Fruit fly (Drosophila melanogaster) whole organism, embryonic: ENCODE data around the gene CG33120.

Experiments used
- CG10267 ChIP-seq: fragments of 200-800 bp; sonication (Bioruptor generic); optimal IDR thresholded peaks from 2 replicates; lab custom pipeline; 2018; ENCODE audit warnings: missing biosample characterization, mild to moderate bottlenecking, missing genetic modification characterization, moderate library complexity
- CG11247 ChIP-seq: fragments of 200-800 bp; sonication (Bioruptor generic); IDR thresholded peaks from 2 replicates; pipeline ENCODE4 v1.3.6; 2022; ENCODE audit warnings: missing biosample characterization, missing genetic modification characterization
- CG11398 ChIP-seq: fragments of 200-800 bp; sonication (Bioruptor generic); optimal IDR thresholded peaks from 2 replicates; lab custom pipeline; 2016; ENCODE audit warnings: missing biosample characterization, missing genetic modification characterization
- CG11560 ChIP-seq: fragments of 200-800 bp; sonication (Bioruptor generic); IDR thresholded peaks from 3 replicates; pipeline ENCODE4 v1.3.6; 2022; ENCODE audit warnings: missing biosample characterization, missing genetic modification characterization
- CG11695 ChIP-seq: fragments of 200-800 bp; sonication (Bioruptor generic); IDR thresholded peaks from 3 replicates; pipeline ENCODE4 v1.3.6; 2022; ENCODE audit warnings: missing biosample characterization, missing genetic modification characterization
- CG13287 ChIP-seq: fragments of 200-800 bp; sonication (Bioruptor generic); IDR thresholded peaks from 2 replicates; pipeline ENCODE4 v1.3.6; 2022; ENCODE audit warnings: missing biosample characterization, missing genetic modification characterization; ENCODE audit not compliant: partially characterized antibody
- CG14014 ChIP-seq: fragments of 200-800 bp; sonication (Bioruptor generic); IDR thresholded peaks from 2 replicates; pipeline ENCODE4 v1.3.6; 2022; ENCODE audit warnings: missing biosample characterization, missing genetic modification characterization
- CG1529 ChIP-seq: fragments of 200-800 bp; sonication (Bioruptor generic); optimal IDR thresholded peaks from 3 replicates; lab custom pipeline; 2018; ENCODE audit warnings: missing biosample characterization, missing genetic modification characterization
- CG1602 ChIP-seq: fragments of 200-800 bp; sonication (Bioruptor generic); optimal IDR thresholded peaks from 3 replicates; lab custom pipeline; 2016; ENCODE audit warnings: missing biosample characterization, missing genetic modification characterization
- CG16779 ChIP-seq: fragments of 200-800 bp; sonication (Bioruptor generic); IDR thresholded peaks from 2 replicates; pipeline ENCODE4 v1.3.6; 2022; ENCODE audit warnings: missing biosample characterization, missing genetic modification characterization
- CG17829 ChIP-seq: fragments of 200-800 bp; optimal IDR thresholded peaks from 2 replicates; lab custom pipeline; 2019; ENCODE audit warnings: missing biosample characterization, mild to moderate bottlenecking, missing genetic modification characterization, moderate library complexity
- CG2116 ChIP-seq: fragments of 200-800 bp; sonication (Bioruptor generic); optimal IDR thresholded peaks from 3 replicates; lab custom pipeline; 2018; ENCODE audit warnings: missing biosample characterization, mild to moderate bottlenecking, missing genetic modification characterization
- CG31365 ChIP-seq: fragments of 200-800 bp; sonication (Bioruptor generic); optimal IDR thresholded peaks from 2 replicates; lab custom pipeline; 2018; ENCODE audit warnings: missing biosample characterization, mild to moderate bottlenecking, missing genetic modification characterization
- CG3726 ChIP-seq: fragments of 200-800 bp; sonication (Bioruptor generic); IDR thresholded peaks from 3 replicates; pipeline ENCODE4, ENCODE4 v1.3.6; 2022; ENCODE audit warnings: missing biosample characterization, missing genetic modification characterization
- CG3847 ChIP-seq: fragments of 200-800 bp; sonication (Bioruptor generic); IDR thresholded peaks from 2 replicates; pipeline ENCODE4 v1.3.6; 2022; ENCODE audit warnings: missing biosample characterization, missing genetic modification characterization
- CG4730 ChIP-seq: fragments of 200-800 bp; sonication (Bioruptor generic); IDR thresholded peaks from 2 replicates; pipeline ENCODE4 v1.3.6; 2022; ENCODE audit warnings: missing biosample characterization, missing genetic modification characterization
- CG5180 ChIP-seq: fragments of 200-800 bp; sonication (Bioruptor generic); optimal IDR thresholded peaks from 3 replicates; lab custom pipeline; 2017; ENCODE audit warnings: missing biosample characterization, missing genetic modification characterization, mild to moderate bottlenecking, moderate library complexity, missing genetic modification reagents
- CG9932 ChIP-seq: fragments of 200-800 bp; sonication (Bioruptor generic); IDR thresholded peaks from 2 replicates; pipeline ENCODE4 v1.3.6; 2022; ENCODE audit warnings: missing biosample characterization, missing genetic modification characterization
- E2f1 ChIP-seq: fragments of 200-800 bp; sonication (Bioruptor generic); IDR thresholded peaks from 2 replicates; pipeline ENCODE4 v1.3.6; 2022; ENCODE audit warnings: missing biosample characterization, missing genetic modification characterization
- H2.0 ChIP-seq: fragments of 200-800 bp; sonication (Bioruptor generic); IDR thresholded peaks from 2 replicates; pipeline ENCODE4 v1.3.6; 2022; ENCODE audit warnings: missing biosample characterization, missing genetic modification characterization
- Mrtf ChIP-seq: fragments of 200-800 bp; sonication (Bioruptor generic); IDR thresholded peaks from 3 replicates; pipeline ENCODE4 v1.3.6; 2022; ENCODE audit warnings: missing biosample characterization, missing genetic modification characterization
- Scr ChIP-seq: fragments of 200-800 bp; sonication (Bioruptor generic); IDR thresholded peaks from 2 replicates; pipeline ENCODE4 v1.3.6; 2022; ENCODE audit warnings: missing biosample characterization, missing genetic modification characterization; ENCODE audit not compliant: partially characterized antibody
- Sry-β ChIP-seq: fragments of 200-800 bp; sonication (Bioruptor generic); optimal IDR thresholded peaks from 2 replicates; lab custom pipeline; 2018; ENCODE audit warnings: missing biosample characterization, mild to moderate bottlenecking, missing genetic modification characterization, moderate library complexity
- Stat92E ChIP-seq, 3 experiments: fragments of >200 bp in 2 of 3; fragments of 200-800 bp in 1 of 3; sonication (Bioruptor generic) in 1 of 3; optimal IDR thresholded peaks; 2 replicates each; lab custom pipeline; 2017 to 2019; ENCODE audit warnings: missing biosample characterization in 3 of 3, missing genetic modification characterization in 3 of 3, mild to moderate bottlenecking in 1 of 3, moderate library complexity in 1 of 3
- Taf1 ChIP-seq: fragments of 200-800 bp; sonication (Bioruptor generic); IDR thresholded peaks from 2 replicates; pipeline ENCODE4 v1.3.6; 2022; ENCODE audit warnings: missing biosample characterization, missing genetic modification characterization
- Usf ChIP-seq: fragments of 200-800 bp; sonication (Bioruptor generic); optimal IDR thresholded peaks from 2 replicates; lab custom pipeline; 2017; ENCODE audit warnings: missing genotype, missing biosample characterization, missing genetic modification characterization
- Vsx1 ChIP-seq: fragments of 200-800 bp; sonication (Bioruptor generic); optimal IDR thresholded peaks from 2 replicates; lab custom pipeline; 2017; ENCODE audit warnings: missing biosample characterization, mild to moderate bottlenecking, missing genetic modification characterization, missing genetic modification reagents
- Xrp1 ChIP-seq: fragments of 200-800 bp; sonication (Bioruptor generic); IDR thresholded peaks from 2 replicates; pipeline ENCODE4 v1.3.6; 2022; ENCODE audit warnings: missing biosample characterization, missing genetic modification characterization
- amos ChIP-seq: fragments of 200-800 bp; sonication (Bioruptor generic); IDR thresholded peaks from 2 replicates; pipeline ENCODE4 v1.3.6; 2022; ENCODE audit warnings: missing biosample characterization, missing genetic modification characterization; ENCODE audit not compliant: partially characterized antibody
- btn ChIP-seq: fragments of 200-800 bp; sonication (Bioruptor generic); optimal IDR thresholded peaks from 2 replicates; lab custom pipeline; 2016; ENCODE audit warnings: missing biosample characterization, missing genetic modification characterization
- chif ChIP-seq, 2 experiments: fragments of 200-800 bp; sonication (Bioruptor generic); optimal IDR thresholded peaks; 3 replicates each; lab custom pipeline; 2016; ENCODE audit warnings: missing biosample characterization in 2 of 2, missing genetic modification characterization in 2 of 2
- croc ChIP-seq: fragments of 200-800 bp; sonication (Bioruptor generic); conservative IDR thresholded peaks from 3 replicates; pipeline ENCODE4 v1.3.6; 2022; ENCODE audit warnings: missing biosample characterization, missing genetic modification characterization
- crol ChIP-seq: fragments of 200-800 bp; sonication (Bioruptor generic); IDR thresholded peaks from 2 replicates; pipeline ENCODE4 v1.3.6; 2022; ENCODE audit warnings: missing biosample characterization, missing genetic modification characterization
- cwo ChIP-seq: fragments of 200-800 bp; sonication (Bioruptor generic); optimal IDR thresholded peaks from 3 replicates; lab custom pipeline; 2017; ENCODE audit warnings: missing biosample characterization, missing genetic modification characterization, mild to moderate bottlenecking, moderate library complexity, missing genetic modification reagents
- da ChIP-seq: fragments of 200-800 bp; sonication (Bioruptor generic); optimal IDR thresholded peaks from 2 replicates; lab custom pipeline; 2016; ENCODE audit warnings: missing biosample characterization, missing genetic modification characterization
- dmrt99B ChIP-seq: fragments of 200-800 bp; sonication (Bioruptor generic); optimal IDR thresholded peaks from 2 replicates; lab custom pipeline; 2018; ENCODE audit warnings: missing biosample characterization, mild to moderate bottlenecking, missing genetic modification characterization, moderate library complexity
- gce ChIP-seq: fragments of 200-800 bp; sonication (Bioruptor generic); IDR thresholded peaks from 3 replicates; pipeline ENCODE4 v1.3.6; 2022; ENCODE audit warnings: missing biosample characterization, missing genetic modification characterization
- gcm ChIP-seq: fragments of 200-800 bp; sonication (Bioruptor generic); optimal IDR thresholded peaks from 2 replicates; lab custom pipeline; 2019; ENCODE audit warnings: missing biosample characterization, mild to moderate bottlenecking, missing genetic modification characterization, moderate library complexity
- gt ChIP-seq: fragments of 200-800 bp; sonication (Bioruptor generic); IDR thresholded peaks from 2 replicates; pipeline ENCODE4 v1.3.6; 2022; ENCODE audit warnings: missing biosample characterization, missing genetic modification characterization
- kah ChIP-seq: fragments of 200-800 bp; sonication (Bioruptor generic); optimal IDR thresholded peaks from 2 replicates; lab custom pipeline; 2018; ENCODE audit warnings: missing biosample characterization, mild to moderate bottlenecking, missing genetic modification characterization
- mirr ChIP-seq: fragments of 200-800 bp; sonication (Bioruptor generic); optimal IDR thresholded peaks from 3 replicates; lab custom pipeline; 2018; ENCODE audit warnings: missing biosample characterization, mild to moderate bottlenecking, missing genetic modification characterization
- nerfin-2 ChIP-seq: fragments of 200-800 bp; sonication (Bioruptor generic); IDR thresholded peaks from 2 replicates; pipeline ENCODE4 v1.3.6; 2022; ENCODE audit warnings: missing biosample characterization, missing genetic modification characterization; ENCODE audit not compliant: partially characterized antibody
- pfk ChIP-seq: fragments of 200-800 bp; sonication (Bioruptor generic); optimal IDR thresholded peaks from 2 replicates; lab custom pipeline; 2018; ENCODE audit warnings: missing biosample characterization, mild to moderate bottlenecking, missing genetic modification characterization, moderate library complexity
- pnt ChIP-seq: fragments of 200-800 bp; sonication (Bioruptor generic); optimal IDR thresholded peaks from 3 replicates; lab custom pipeline; 2016; ENCODE audit warnings: missing biosample characterization, missing genetic modification characterization
- repo ChIP-seq: fragments of 200-800 bp; sonication (Bioruptor generic); optimal IDR thresholded peaks from 2 replicates; lab custom pipeline; 2016; ENCODE audit warnings: missing biosample characterization, missing genetic modification characterization
- sna ChIP-seq: fragments of 200-800 bp; sonication (Bioruptor generic); IDR thresholded peaks from 2 replicates; pipeline ENCODE4 v1.3.6; 2022; ENCODE audit warnings: missing biosample characterization, missing genetic modification characterization; ENCODE audit not compliant: partially characterized antibody
- so ChIP-seq: fragments of 200-800 bp; sonication (Bioruptor generic); IDR thresholded peaks from 3 replicates; pipeline ENCODE4 v1.3.6; 2022; ENCODE audit warnings: missing biosample characterization, missing genetic modification characterization
- tll ChIP-seq, 2 experiments: fragments of 200-800 bp in 1 of 2; fragments of >200 bp in 1 of 2; sonication (Bioruptor generic) in 1 of 2; optimal IDR thresholded peaks; 2 replicates each; lab custom pipeline; 2017 to 2019; ENCODE audit warnings: missing biosample characterization in 2 of 2, missing genetic modification characterization in 2 of 2, mild to moderate bottlenecking in 1 of 2, moderate library complexity in 1 of 2
- wek ChIP-seq: fragments of 200-800 bp; sonication (Bioruptor generic); optimal IDR thresholded peaks from 3 replicates; lab custom pipeline; 2018; ENCODE audit warnings: missing biosample characterization, mild to moderate bottlenecking, missing genetic modification characterization, moderate library complexity

CG33120 gene

DNA sequence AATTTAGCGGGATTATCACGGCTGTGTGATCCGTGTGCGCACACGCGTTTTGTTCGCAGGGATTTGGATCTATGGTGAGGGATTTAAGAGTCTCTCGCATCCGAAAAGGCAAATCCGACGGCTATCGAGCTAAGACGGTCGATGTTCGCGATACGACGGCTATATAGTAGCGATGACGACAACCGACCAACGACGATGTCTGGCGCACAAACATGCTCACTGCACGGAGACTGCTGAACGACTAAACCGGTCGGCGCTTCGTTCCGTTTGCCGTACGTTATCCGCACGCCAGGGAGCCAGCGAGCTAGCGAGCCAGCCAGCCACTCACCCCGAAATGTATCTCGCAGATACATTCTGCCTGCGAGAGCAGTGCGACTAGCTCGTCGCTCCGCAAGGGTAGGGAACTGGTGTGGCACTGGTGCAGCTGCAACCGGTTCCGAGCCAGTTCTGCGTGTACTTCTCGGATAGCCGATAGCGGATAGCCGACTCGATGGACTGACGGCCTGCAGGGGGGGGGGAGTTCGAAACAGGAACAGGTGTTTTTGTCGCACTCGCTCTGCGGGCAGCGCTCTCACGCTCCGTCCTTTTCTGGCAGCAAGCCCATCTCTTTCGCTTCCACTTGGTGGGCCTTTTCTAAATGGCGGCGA is 36.8 kb upstream of the CG33120 start, which contains the start of gene tup (continued):
- TF ChIP-seq da (GFP tag; lab: Kevin White, UChicago) (peak; percentile 11), CG9932 (GFP tag; lab: Robert Waterston, UW) (no peak), croc (GFP tag; lab: Robert Waterston, UW) (no peak), pfk (GFP tag; lab: Kevin White, UChicago) (no peak), nerfin-2 (GFP tag; lab: Robert Waterston, UW) (no peak), CG1529 (GFP tag; lab: Kevin White, UChicago) (no peak), so (GFP tag; lab: Robert Waterston, UW) (peak; percentile 76; the same call in 1 of the 3 replicates), CG4730 (GFP tag; lab: Robert Waterston, UW) (no peak), dmrt99B (no peak), CG31365 (tag; lab: Kevin White, UChicago) (no peak), Stat92E (GFP tag; optimal IDR thresholded peaks at IDR 0.05; lab: Kevin White, UChicago) (peak in 1 of 3 experiments; percentile 61), kah (GFP tag; lab: Kevin White, UChicago) (peak; percentile 88), Vsx1 (GFP tag; lab: Kevin White, UChicago) (no peak), Mrtf (no peak), CG3847 (GFP tag; lab: Robert Waterston, UW) (no peak), amos (GFP tag; lab: Robert Waterston, UW) (peak; percentile 27; the same call in 1 of the 2 replicates), CG11695 (no peak; the same call in 2 of the 3 replicates), CG3726 (GFP tag; lab: Robert Waterston, UW) (no peak), sna (GFP tag; lab: Robert Waterston, UW) (0 out of 2 replicates have a peak, but pooled peaks have one; percentile 39), CG10267 (tag; lab: Kevin White, UChicago) (no peak), CG5180 (peak; percentile 40), CG14014 (GFP tag; lab: Robert Waterston, UW) (no peak), H2.0 (GFP tag; lab: Robert Waterston, UW) (no peak), repo (GFP tag; lab: Kevin White, UChicago) (no peak), gce (peak; percentile 6; the same call in 1 of the 3 replicates), Xrp1 (no peak), wek (GFP tag; lab: Kevin White, UChicago) (no peak), Sry-β (GFP tag; lab: Kevin White, UChicago) (no peak), pnt (GFP tag; lab: Kevin White, UChicago) (no peak), gt (GFP tag; lab: Robert Waterston, UW) (no peak), Scr (GFP tag; lab: Robert Waterston, UW) (peak; percentile 45), Taf1 (no peak), CG1602 (no peak), mirr (peak; percentile 1), CG11398 (GFP tag; lab: Kevin White, UChicago) (no peak), btn (GFP tag; lab: Kevin White, UChicago) (peak; percentile 0), cwo (GFP tag; lab: Kevin White, UChicago) (no peak), CG11247 (no peak), CG17829 (peak; percentile 36), Usf (GFP tag; lab: Kevin White, UChicago) (no peak), CG13287 (GFP tag; lab: Robert Waterston, UW) (peak; percentile 32; the same call in 1 of the 2 replicates), CG16779 (GFP tag; lab: Robert Waterston, UW) (no peak), gcm (GFP tag; lab: Kevin White, UChicago) (peak; percentile 77), E2f1 (no peak), chif (GFP tag; optimal IDR thresholded peaks at IDR 0.05; lab: Kevin White, UChicago) (peak in 1 of 2 experiments; percentile 6), CG11560 (tag; lab: Robert Waterston, UW) (no peak), tll (GFP tag; optimal IDR thresholded peaks at IDR 0.05; lab: Kevin White, UChicago) (peak in 1 of 2 experiments; percentile 4), crol (GFP tag; lab: Robert Waterston, UW) (peak; percentile 100), CG2116 (GFP tag; lab: Kevin White, UChicago) (no peak)
